Fruit fly (Drosophila melanogaster): ENCODE results near the gene Ctl2.

Gene Ctl2

DNA sequence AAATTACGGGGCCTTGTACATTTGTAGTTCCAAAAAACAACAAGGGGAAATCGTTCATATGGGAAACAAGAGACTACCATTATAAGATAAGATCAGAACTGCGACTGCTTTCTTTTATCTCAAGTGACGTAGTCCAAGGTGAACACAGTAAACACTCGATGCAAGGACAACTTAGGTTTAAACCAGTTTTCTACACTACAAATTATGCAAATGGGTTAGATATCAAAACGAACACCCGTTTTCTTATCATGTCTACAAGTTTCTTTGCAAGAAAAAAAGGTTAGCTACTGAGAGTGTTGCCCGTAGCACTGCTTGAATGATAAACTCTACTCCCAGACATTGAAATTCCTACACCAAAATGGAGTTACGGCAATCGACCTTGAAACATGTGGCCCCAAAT is 958 bp downstream of the Ctl2 start (continued):
- TF ChIP-seq Ssrp (tag; optimal IDR thresholded peaks at IDR 0.05), result peak; percentile 41
- peak; percentile 44; the same call in 1 of the 2 replicates for TF ChIP-seq esg (GFP tag; conservative IDR thresholded peaks at IDR 0.05)
- peak; percentile 19 to 63 for TF ChIP-seq chif (GFP tag; optimal IDR thresholded peaks at IDR 0.05)
- TF ChIP-seq Hey (tag; optimal IDR thresholded peaks at IDR 0.05), result no peak
- peak; percentile 66 for TF ChIP-seq dan (GFP tag; IDR thresholded peaks at IDR 0.05)
- TF ChIP-seq CG10147 (GFP tag; optimal IDR thresholded peaks at IDR 0.05), result no peak
- TF ChIP-seq lbe (GFP tag; optimal IDR thresholded peaks at IDR 0.05), result peak; percentile 59
- peak; percentile 47; the same call in 1 of the 2 replicates for TF ChIP-seq sens-2 (GFP tag; IDR thresholded peaks at IDR 0.05)
- peak; percentile 78 for TF ChIP-seq pnt (GFP tag; optimal IDR thresholded peaks at IDR 0.05)
- peak; percentile 49 for TF ChIP-seq bcd (GFP tag; optimal IDR thresholded peaks at IDR 0.05)
- no peak for TF ChIP-seq yki (optimal IDR thresholded peaks at IDR 0.05)
- peak; percentile 19 for TF ChIP-seq trem (tag; optimal IDR thresholded peaks at IDR 0.05)
- TF ChIP-seq Ptx1 (GFP tag; IDR thresholded peaks at IDR 0.05), result peak; percentile 81
- TF ChIP-seq wor (GFP tag; IDR thresholded peaks at IDR 0.05), result no peak
- TF ChIP-seq Neu2 (GFP tag; optimal IDR thresholded peaks at IDR 0.05; ENCODE audit: borderline replicate concordance), result no peak
- peak; percentile 53 for TF ChIP-seq caup (GFP tag; optimal IDR thresholded peaks at IDR 0.05; ENCODE audit: severe bottlenecking)
- peak; percentile 51; the same call in 1 of the 2 replicates for TF ChIP-seq CG14014 (GFP tag; IDR thresholded peaks at IDR 0.05)
- no peak for TF ChIP-seq nau (GFP tag; optimal IDR thresholded peaks at IDR 0.05)
- TF ChIP-seq CG33557 (GFP tag; optimal IDR thresholded peaks at IDR 0.05), result no peak
- TF ChIP-seq chm (GFP tag; IDR thresholded peaks at IDR 0.05), result peak; percentile 75
- peak; percentile 94 for TF ChIP-seq Ets65A (GFP tag)
- no peak for TF ChIP-seq pfk (GFP tag; optimal IDR thresholded peaks at IDR 0.05)
- peak; percentile 17 for TF ChIP-seq btn (GFP tag; optimal IDR thresholded peaks at IDR 0.05)
- no peak for TF ChIP-seq sna (GFP tag; IDR thresholded peaks at IDR 0.05; ENCODE audit: partially characterized antibody)
- TF ChIP-seq CG9797 (GFP tag; optimal IDR thresholded peaks at IDR 0.05), result no peak
- TF ChIP-seq Max (GFP tag; optimal IDR thresholded peaks at IDR 0.05), result no peak
- no peak for TF ChIP-seq Opbp (GFP tag; IDR thresholded peaks at IDR 0.05; ENCODE audit: partially characterized antibody)
- TF ChIP-seq Nf-YA (GFP tag; IDR thresholded peaks at IDR 0.05), result peak; percentile 55; the same call in 1 of the 2 replicates
- peak; percentile 58 for TF ChIP-seq MBD-R2 (GFP tag; IDR thresholded peaks at IDR 0.05)
- peak; percentile 62 for TF ChIP-seq pum (GFP tag; optimal IDR thresholded peaks at IDR 0.05)
- no peak for TF ChIP-seq vnd (GFP tag; IDR thresholded peaks at IDR 0.05; ENCODE audit: partially characterized antibody)
- peak; percentile 81 for TF ChIP-seq zfh1 (GFP tag; IDR thresholded peaks at IDR 0.05)
- no peak for TF ChIP-seq CG2116 (GFP tag; optimal IDR thresholded peaks at IDR 0.05)
- TF ChIP-seq CG11504 (tag; optimal IDR thresholded peaks at IDR 0.05), result no peak
- TF ChIP-seq Eip74EF (GFP tag; optimal IDR thresholded peaks at IDR 0.05), result no peak
- TF ChIP-seq CG42726 (GFP tag; IDR thresholded peaks at IDR 0.05; ENCODE audit: partially characterized antibody), result no peak
- peak; percentile 68 for TF ChIP-seq CG1024 (GFP tag; IDR thresholded peaks at IDR 0.05)
- TF ChIP-seq HLH54F (GFP tag; optimal IDR thresholded peaks at IDR 0.05), result peak; percentile 52
- peak; percentile 51; the same call in 2 of the 3 replicates for TF ChIP-seq croc (GFP tag; conservative IDR thresholded peaks at IDR 0.05)
- no peak for TF ChIP-seq CG7928 (GFP tag; optimal IDR thresholded peaks at IDR 0.05)
- TF ChIP-seq Gug (GFP tag; IDR thresholded peaks at IDR 0.05), result peak; percentile 79
- TF ChIP-seq Rx (GFP tag; IDR thresholded peaks at IDR 0.05), result peak; percentile 56
- TF ChIP-seq sisA (GFP tag; IDR thresholded peaks at IDR 0.05), result peak; percentile 79
- TF ChIP-seq Spps (tag; optimal IDR thresholded peaks at IDR 0.05), result peak; percentile 40
- peak; percentile 34 for TF ChIP-seq gcm (GFP tag; optimal IDR thresholded peaks at IDR 0.05)
- TF ChIP-seq CG10959 (GFP tag; IDR thresholded peaks at IDR 0.05), result peak; percentile 70
- peak; percentile 65 for TF ChIP-seq Hsf (GFP tag; optimal IDR thresholded peaks at IDR 0.05)
- no peak for TF ChIP-seq kni (GFP tag; optimal IDR thresholded peaks at IDR 0.05)
- TF ChIP-seq Bgb (GFP tag; IDR thresholded peaks at IDR 0.05; ENCODE audit: partially characterized antibody), result no peak
- no peak for TF ChIP-seq cad (GFP tag; optimal IDR thresholded peaks at IDR 0.05)
- TF ChIP-seq psq (GFP tag; optimal IDR thresholded peaks at IDR 0.05), result no peak
